Fruit fly (Drosophila melanogaster): ENCODE measurements around the gene mRpS14.
A peak's percentile ranks its signal among the peaks of the same experiment; 100 is the strongest.

The mRpS14 gene

dm6 chrX:19448297-19448696 is 31.7 kb downstream of the mRpS14 start:
- TF ChIP-seq CG32121 (GFP tag; IDR thresholded peaks at IDR 0.05) (no peak), Pif1B (GFP tag; optimal IDR thresholded peaks at IDR 0.05) (no peak), CG14655 (GFP tag; optimal IDR thresholded peaks at IDR 0.05) (peak; percentile 18), CG8301 (tag; optimal IDR thresholded peaks at IDR 0.05) (no peak), EcR (GFP tag; optimal IDR thresholded peaks at IDR 0.05) (no peak), gl (tag; optimal IDR thresholded peaks at IDR 0.05) (no peak), CG15710 (tag; optimal IDR thresholded peaks at IDR 0.05) (no peak), CG13204 (GFP tag; optimal IDR thresholded peaks at IDR 0.05) (no peak), fd96Ca (GFP tag; IDR thresholded peaks at IDR 0.05) (no peak), CG4496 (GFP tag; IDR thresholded peaks at IDR 0.05) (0 out of 3 replicates have a peak, but pooled peaks have one; percentile 14), D1 (tag; optimal IDR thresholded peaks at IDR 0.05) (no peak), CG8159 (tag; optimal IDR thresholded peaks at IDR 0.05) (peak; percentile 17), CG9948 (tag; optimal IDR thresholded peaks at IDR 0.05) (peak; percentile 21), CG17806 (tag; optimal IDR thresholded peaks at IDR 0.05) (peak; percentile 18), CG10348 (GFP tag; IDR thresholded peaks at IDR 0.05) (no peak), Pif1A (GFP tag; optimal IDR thresholded peaks at IDR 0.05) (no peak), rn (GFP tag; IDR thresholded peaks at IDR 0.05) (no peak), Snoo (tag; optimal IDR thresholded peaks at IDR 0.05) (no peak), CG34367 (tag; optimal IDR thresholded peaks at IDR 0.05) (no peak), CG12605 (GFP tag; IDR thresholded peaks at IDR 0.05) (no peak), Ets98B (GFP tag; IDR thresholded peaks at IDR 0.05) (no peak)

- no peak for TF ChIP-seq rn (GFP tag; IDR thresholded peaks at IDR 0.05)
- TF ChIP-seq gl (tag; optimal IDR thresholded peaks at IDR 0.05), result no peak
- no peak for TF ChIP-seq CG10348 (GFP tag; IDR thresholded peaks at IDR 0.05)
- TF ChIP-seq fd96Ca (GFP tag; IDR thresholded peaks at IDR 0.05), result no peak
- no peak for TF ChIP-seq CG32121 (GFP tag; IDR thresholded peaks at IDR 0.05)
- TF ChIP-seq Ets98B (GFP tag; IDR thresholded peaks at IDR 0.05), result no peak
- TF ChIP-seq CG4496 (GFP tag; IDR thresholded peaks at IDR 0.05), result no peak
- no peak for TF ChIP-seq CG8159 (tag; optimal IDR thresholded peaks at IDR 0.05)
- TF ChIP-seq Pif1A (GFP tag; optimal IDR thresholded peaks at IDR 0.05), result no peak
- no peak for TF ChIP-seq D1 (tag; optimal IDR thresholded peaks at IDR 0.05)
These were observed 46.3 kb downstream of the mRpS14 start for dm6 chrX:19433766-19434165.
